Worm (Caenorhabditis elegans) whole organism, late embryonic: ENCODE results near the gene Y46H3C.7.
"Not testable (repeated sequence)": the region's sequence is repeated elsewhere in the genome, so short reads cannot be mapped to it uniquely, and the experiment has no call there.

Experiments
- C08G9.2 ChIP-seq: sonication (generic microtip); optimal IDR thresholded peaks from 2 replicates; lab custom pipeline; 2016; ENCODE audit warnings: mild to moderate bottlenecking, missing genetic modification characterization, moderate library complexity, missing compliant biosample characterization
- C38D4.7 ChIP-seq: fragments of 200-800 bp; sonication (Bioruptor generic); optimal IDR thresholded peaks from 2 replicates; lab custom pipeline; 2018; ENCODE audit warnings: mild to moderate bottlenecking, missing genetic modification characterization, moderate library complexity, missing compliant biosample characterization
- F13H6.1 ChIP-seq: sonication (generic microtip); optimal IDR thresholded peaks from 2 replicates; lab custom pipeline; 2016; ENCODE audit warnings: missing genetic modification characterization, missing compliant biosample characterization
- T23F11.4 ChIP-seq: fragments of 200-800 bp; sonication (Bioruptor generic); optimal IDR thresholded peaks from 2 replicates; lab custom pipeline; 2018; ENCODE audit warnings: mild to moderate bottlenecking, missing genetic modification characterization, missing compliant biosample characterization
- Y22D7AL.16 ChIP-seq: sonication (generic microtip); optimal IDR thresholded peaks from 2 replicates; lab custom pipeline; 2016; ENCODE audit warnings: missing genetic modification characterization, missing compliant biosample characterization
- ceh-14 ChIP-seq: sonication (generic microtip); optimal IDR thresholded peaks from 2 replicates; lab custom pipeline; 2016; ENCODE audit warnings: missing genotype, missing genetic modification characterization, missing compliant biosample characterization
- ceh-18 ChIP-seq: sonication (generic microtip); optimal IDR thresholded peaks from 2 replicates; lab custom pipeline; 2016; ENCODE audit warnings: missing genetic modification characterization, missing compliant biosample characterization
- ceh-19 ChIP-seq: fragments of 200-800 bp; sonication (Bioruptor generic); optimal IDR thresholded peaks from 2 replicates; lab custom pipeline; 2018; ENCODE audit warnings: mild to moderate bottlenecking, missing genetic modification characterization, missing compliant biosample characterization
- ceh-22 ChIP-seq: sonication (generic microtip); optimal IDR thresholded peaks from 2 replicates; lab custom pipeline; 2017; ENCODE audit warnings: missing biosample characterization, missing genetic modification characterization
- ceh-30 ChIP-seq: fragments of 150-350 bp; optimal IDR thresholded peaks from 2 replicates; lab custom pipeline; 2014; ENCODE audit warnings: missing biosample characterization, missing genetic modification characterization
- ceh-45 ChIP-seq: fragments of 200-800 bp; sonication (Bioruptor generic); IDR thresholded peaks from 2 replicates; pipeline ENCODE4 v1.3.6; 2022; ENCODE audit warnings: missing genetic modification reagents, missing genetic modification characterization, missing compliant biosample characterization
- ceh-9 ChIP-seq: sonication (generic microtip); optimal IDR thresholded peaks from 2 replicates; lab custom pipeline; 2016; ENCODE audit warnings: mild to moderate bottlenecking, missing genetic modification characterization, inconsistent platforms, missing compliant biosample characterization
- che-1 ChIP-seq: sonication (generic microtip); optimal IDR thresholded peaks from 2 replicates; lab custom pipeline; 2016; ENCODE audit warnings: mild to moderate bottlenecking, missing genetic modification characterization, missing compliant biosample characterization
- dmd-4 ChIP-seq: sonication (generic microtip); optimal IDR thresholded peaks from 2 replicates; lab custom pipeline; 2016; ENCODE audit warnings: borderline replicate concordance, missing genetic modification characterization, missing compliant biosample characterization
- dve-1 ChIP-seq: sonication (generic microtip); optimal IDR thresholded peaks from 2 replicates; lab custom pipeline; 2017; ENCODE audit warnings: antibody characterized with exemption, mild to moderate bottlenecking, missing genetic modification characterization, missing compliant biosample characterization
- elt-2 ChIP-seq: sonication (generic microtip); optimal IDR thresholded peaks from 2 replicates; lab custom pipeline; 2016; ENCODE audit warnings: missing genetic modification reagents, missing genetic modification characterization, missing compliant biosample characterization
- elt-4 ChIP-seq: sonication (generic microtip); optimal IDR thresholded peaks from 2 replicates; lab custom pipeline; 2016; ENCODE audit warnings: missing genetic modification characterization, missing compliant biosample characterization
- ets-4 ChIP-seq: sonication (generic microtip); optimal IDR thresholded peaks from 2 replicates; lab custom pipeline; 2016; ENCODE audit warnings: missing genetic modification characterization, missing compliant biosample characterization
- fkh-10 ChIP-seq: fragments of 150-350 bp; optimal IDR thresholded peaks from 2 replicates; lab custom pipeline; 2014; ENCODE audit warnings: missing biosample characterization, missing genetic modification reagents, missing genetic modification characterization
- fkh-6 ChIP-seq: sonication (generic microtip); optimal IDR thresholded peaks from 2 replicates; lab custom pipeline; 2016; ENCODE audit warnings: missing genetic modification characterization, missing compliant biosample characterization
- hlh-30 ChIP-seq: sonication (generic microtip); optimal IDR thresholded peaks from 2 replicates; lab custom pipeline; 2017; ENCODE audit warnings: antibody characterized with exemption, missing genetic modification characterization, missing compliant biosample characterization; ENCODE audit not compliant: insufficient read depth
- hlh-6 ChIP-seq: sonication (generic microtip); optimal IDR thresholded peaks from 2 replicates; lab custom pipeline; 2016; ENCODE audit warnings: missing genotype, missing genetic modification characterization, missing compliant biosample characterization
- hlh-8 ChIP-seq: sonication (generic microtip); optimal IDR thresholded peaks from 2 replicates; lab custom pipeline; 2016; ENCODE audit warnings: missing genotype, missing genetic modification characterization, missing compliant biosample characterization
- madf-2 ChIP-seq: sonication (generic microtip); optimal IDR thresholded peaks from 2 replicates; lab custom pipeline; 2017; ENCODE audit warnings: missing genetic modification characterization, missing compliant biosample characterization
- nfya-1 ChIP-seq: sonication (generic microtip); optimal IDR thresholded peaks from 2 replicates; lab custom pipeline; 2017; ENCODE audit warnings: missing genetic modification characterization, mild to moderate bottlenecking, missing compliant biosample characterization, antibody characterized with exemption, moderate library complexity
- pax-1 ChIP-seq: fragments of 150-350 bp; optimal IDR thresholded peaks from 2 replicates; lab custom pipeline; 2014; ENCODE audit warnings: missing biosample characterization, missing genetic modification characterization
- pqm-1 ChIP-seq: sonication (generic microtip); optimal IDR thresholded peaks from 2 replicates; lab custom pipeline; 2016; ENCODE audit warnings: missing genetic modification characterization, missing compliant biosample characterization
- rnt-1 ChIP-seq: sonication (generic microtip); optimal IDR thresholded peaks from 2 replicates; lab custom pipeline; 2016; ENCODE audit warnings: missing genetic modification characterization, missing compliant biosample characterization
- sox-2 ChIP-seq: fragments of 200-800 bp; sonication (Bioruptor generic); IDR thresholded peaks from 2 replicates; pipeline ENCODE4 v1.3.6; 2022; ENCODE audit warnings: missing genetic modification reagents, missing genetic modification characterization, missing compliant biosample characterization
- sox-4 ChIP-seq: sonication (generic microtip); optimal IDR thresholded peaks from 2 replicates; lab custom pipeline; 2017; ENCODE audit warnings: mild to moderate bottlenecking, missing genetic modification characterization, inconsistent platforms, missing compliant biosample characterization
- tbx-2 ChIP-seq: sonication (generic microtip); optimal IDR thresholded peaks from 2 replicates; lab custom pipeline; 2016; ENCODE audit warnings: missing genetic modification characterization, missing compliant biosample characterization
- unc-3 ChIP-seq, 2 experiments: fragments of 200-800 bp in 1 of 2; sonication (Bioruptor generic) in 1 of 2; sonication (generic microtip) in 1 of 2; conservative IDR thresholded peaks in 1 of 2; optimal IDR thresholded peaks in 1 of 2; 2 replicates each; pipeline versions ENCODE4 v1.3.6 to Lab custom; 2016 to 2022; ENCODE audit warnings: missing compliant biosample characterization in 2 of 2, missing genetic modification characterization in 2 of 2, missing genetic modification reagents in 1 of 2
- unc-42 ChIP-seq: sonication (generic microtip); optimal IDR thresholded peaks from 2 replicates; lab custom pipeline; 2016; ENCODE audit warnings: missing genotype, missing genetic modification characterization, missing compliant biosample characterization
- unc-55 ChIP-seq: sonication (generic microtip); optimal IDR thresholded peaks from 2 replicates; lab custom pipeline; 2017; ENCODE audit warnings: missing biosample characterization, missing genetic modification reagents, missing genetic modification characterization
- unc-86 ChIP-seq: sonication (generic microtip); optimal IDR thresholded peaks from 2 replicates; lab custom pipeline; 2016; ENCODE audit warnings: missing genetic modification characterization, missing compliant biosample characterization

The Y46H3C.7 gene

ce11 chrV:1693876-1694275 lies at the start of gene Y46H3C.7:
TSS of gene Y46H3C.7 (minus strand) at chrV:1694022.
- TF ChIP-seq ets-4 (tag; lab: Kevin White, UChicago); ceh-22 (tag; lab: Kevin White, UChicago); rnt-1: not testable (repeated sequence)

- TF ChIP-seq pqm-1 (tag; lab: Kevin White, UChicago) (peak; percentile 2), hlh-8 (tag; lab: Kevin White, UChicago) (no peak), rnt-1 (no peak), C08G9.2 (no peak), tbx-2 (peak; percentile 33), fkh-6 (tag; lab: Kevin White, UChicago) (no peak), unc-55 (peak; percentile 28), sox-4 (tag; lab: Kevin White, UChicago) (no peak), sox-2 (no peak), ceh-9 (no peak), dve-1 (tag; lab: Kevin White, UChicago) (peak; percentile 17), ceh-18 (tag; lab: Kevin White, UChicago) (peak; percentile 21), F13H6.1 (tag; lab: Kevin White, UChicago) (no peak), ceh-45 (GFP tag; lab: Robert Waterston, UW) (no peak), ceh-30 (tag; lab: Kevin White, UChicago) (peak; percentile 80), elt-2 (tag; lab: Kevin White, UChicago) (peak; percentile 64), unc-3 (GFP tag; conservative IDR thresholded peaks at IDR 0.05; lab: Robert Waterston, UW) (no peak), unc-3 (tag; optimal IDR thresholded peaks at IDR 0.05; lab: Kevin White, UChicago) (no peak), elt-4 (no peak), T23F11.4 (no peak), ets-4 (tag; lab: Kevin White, UChicago) (peak; percentile 22), ceh-19 (GFP tag; lab: Kevin White, UChicago) (no peak), nfya-1 (tag; lab: Kevin White, UChicago) (peak; percentile 33), hlh-6 (tag; lab: Kevin White, UChicago) (no peak), unc-42 (tag; lab: Kevin White, UChicago) (peak; percentile 4), hlh-30 (tag; lab: Kevin White, UChicago) (no peak)
Measured at ce11 chrV:1743205-1743870, 49.5 kb upstream of the Y46H3C.7 start, which contains the start of gene nhr-256. TSS of gene nhr-256 (plus strand) at chrV:1743771.

- no peak for TF ChIP-seq ceh-14 (tag; lab: Kevin White, UChicago)
- no peak for TF ChIP-seq Y22D7AL.16 (tag; lab: Kevin White, UChicago)
- no peak for TF ChIP-seq ceh-45 (GFP tag; lab: Robert Waterston, UW)
Measured at ce11 chrV:1741074-1741473, 47.3 kb upstream of the Y46H3C.7 start, which contains the start of gene srab-25. TSS of gene srab-25 (minus strand) at chrV:1741174.

- TF ChIP-seq pax-1 (no peak), fkh-10 (GFP tag; lab: Kevin White, UChicago) (no peak), C38D4.7 (GFP tag; lab: Kevin White, UChicago) (no peak), che-1 (no peak), F13H6.1 (tag; lab: Kevin White, UChicago) (no peak), dmd-4 (tag; lab: Kevin White, UChicago) (no peak), unc-86 (tag; lab: Kevin White, UChicago) (no peak), T23F11.4 (no peak), Y22D7AL.16 (tag; lab: Kevin White, UChicago) (no peak), madf-2 (tag; lab: Kevin White, UChicago) (no peak)
Measured at ce11 chrV:1734569-1734968, 40.7 kb upstream of the Y46H3C.7 start, which contains the start of gene str-160. TSS of gene str-160 (plus strand) at chrV:1734869.
